Worm (Caenorhabditis elegans): ENCODE results near the gene K01A2.4.

K01A2.4 gene

DNA sequence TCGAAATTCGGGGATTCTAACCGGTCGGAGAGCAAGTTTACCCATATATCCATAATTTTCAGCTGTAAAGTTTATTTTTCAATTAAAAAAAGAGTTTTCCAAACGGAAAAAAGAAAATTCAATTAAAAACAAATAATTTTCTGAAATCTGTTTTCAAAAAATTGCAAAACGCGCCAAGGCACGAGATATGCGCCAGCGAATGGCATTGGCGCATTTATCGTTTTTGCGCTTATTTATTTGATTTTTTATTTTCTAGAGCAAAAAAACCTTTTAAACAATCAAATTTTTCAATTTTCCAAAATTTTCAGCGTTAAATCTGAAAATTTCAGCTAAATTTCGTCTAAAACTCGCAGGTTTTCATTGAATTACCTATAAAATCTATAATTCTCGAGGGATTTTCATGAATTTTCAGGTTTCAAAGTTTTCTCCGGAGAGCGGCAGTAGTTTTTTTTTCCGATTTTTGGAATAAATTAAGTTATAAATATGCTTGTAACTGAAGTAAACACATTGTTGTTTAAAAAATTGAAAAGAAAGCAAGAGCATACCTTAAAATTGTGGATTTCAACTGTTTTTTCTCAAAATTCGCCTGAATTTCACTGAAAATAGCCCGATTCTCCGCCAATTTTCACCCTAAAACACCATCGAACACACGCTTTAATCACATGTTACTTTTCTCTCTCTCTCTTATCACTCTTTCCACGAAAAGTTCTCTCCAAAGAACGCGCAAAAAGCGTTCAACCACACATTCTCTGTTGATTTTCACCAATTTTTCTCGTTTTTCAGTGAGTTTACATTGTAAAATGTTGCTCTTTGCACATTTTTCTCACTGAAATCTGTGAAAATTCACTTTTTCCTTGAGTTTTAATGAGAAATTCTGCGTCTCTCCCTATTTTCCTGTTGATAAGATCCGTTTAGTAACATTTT, 21.4 kb upstream of the K01A2.4 start, which contains the start of gene B0432.10 (continued):
- TF ChIP-seq lin-11 (tag; optimal IDR thresholded peaks at IDR 0.05) (peak; percentile 63), lsy-2 (tag; optimal IDR thresholded peaks at IDR 0.05) (peak; percentile 81 to 92), ceh-16 (tag; optimal IDR thresholded peaks at IDR 0.05) (peak; percentile 19), crh-2 (tag; optimal IDR thresholded peaks at IDR 0.05) (peak; percentile 81), nhr-11 (tag; optimal IDR thresholded peaks at IDR 0.05) (no peak), mbf-1 (tag; optimal IDR thresholded peaks at IDR 0.05) (no peak), alr-1 (tag; optimal IDR thresholded peaks at IDR 0.05) (no peak), nhr-10 (tag; optimal IDR thresholded peaks at IDR 0.05) (no peak), ztf-4 (tag; optimal IDR thresholded peaks at IDR 0.05) (no peak), ceh-82 (tag; optimal IDR thresholded peaks at IDR 0.05) (no peak), nhr-23 (tag; optimal IDR thresholded peaks at IDR 0.05) (no peak), sma-9 (GFP tag; optimal IDR thresholded peaks at IDR 0.05) (peak; percentile 75), sma-9 (tag; optimal IDR thresholded peaks at IDR 0.05) (no peak), F13H6.1 (tag; optimal IDR thresholded peaks at IDR 0.05) (peak; percentile 74), nhr-129 (tag; optimal IDR thresholded peaks at IDR 0.05) (peak; percentile 58), lin-13 (GFP tag; optimal IDR thresholded peaks at IDR 0.05) (peak; percentile 87), skn-1 (tag; optimal IDR thresholded peaks at IDR 0.05) (no peak), nhr-6 (tag; optimal IDR thresholded peaks at IDR 0.05) (peak; percentile 78), ztf-1 (GFP tag; conservative IDR thresholded peaks at IDR 0.05) (no peak), zag-1 (tag; optimal IDR thresholded peaks at IDR 0.05) (peak; percentile 17), unc-55 (GFP tag; optimal IDR thresholded peaks at IDR 0.05) (peak; percentile 96), mab-5 (tag; optimal IDR thresholded peaks at IDR 0.05) (peak; percentile 71)

DNA sequence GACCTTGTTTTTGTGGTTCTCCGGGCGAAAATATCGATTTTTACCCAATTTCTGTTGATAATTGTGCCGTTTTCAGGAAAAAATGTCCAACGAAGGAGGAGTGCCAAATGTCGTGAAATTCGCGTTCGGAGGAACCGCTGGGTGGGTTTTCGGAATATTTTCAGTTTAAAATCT, 20.8 kb upstream of the K01A2.4 start, which contains the start of gene misc-1:
misc-1 (plus strand) TSS at position 75 of the 174 bp plus-strand sequence.
- TF ChIP-seq sem-4 (tag; optimal IDR thresholded peaks at IDR 0.05), result no peak
- TF ChIP-seq unc-62 (GFP tag; optimal IDR thresholded peaks at IDR 0.05), result no peak
- no peak for TF ChIP-seq ztf-11 (tag; optimal IDR thresholded peaks at IDR 0.05)
- no peak for TF ChIP-seq nhr-21 (tag; optimal IDR thresholded peaks at IDR 0.05)
- TF ChIP-seq lsy-2 (tag; optimal IDR thresholded peaks at IDR 0.05), result no peak
- no peak for TF ChIP-seq egl-27 (tag; optimal IDR thresholded peaks at IDR 0.05)
- no peak for TF ChIP-seq sma-9 (GFP tag; optimal IDR thresholded peaks at IDR 0.05)
- no peak for TF ChIP-seq sma-9 (tag; optimal IDR thresholded peaks at IDR 0.05)
- no peak for TF ChIP-seq unc-55 (GFP tag; optimal IDR thresholded peaks at IDR 0.05)
- no peak for TF ChIP-seq F13H6.1 (tag; optimal IDR thresholded peaks at IDR 0.05)
- TF ChIP-seq skn-1 (tag; optimal IDR thresholded peaks at IDR 0.05), result no peak
- no peak for TF ChIP-seq mdl-1 (tag; optimal IDR thresholded peaks at IDR 0.05)

DNA sequence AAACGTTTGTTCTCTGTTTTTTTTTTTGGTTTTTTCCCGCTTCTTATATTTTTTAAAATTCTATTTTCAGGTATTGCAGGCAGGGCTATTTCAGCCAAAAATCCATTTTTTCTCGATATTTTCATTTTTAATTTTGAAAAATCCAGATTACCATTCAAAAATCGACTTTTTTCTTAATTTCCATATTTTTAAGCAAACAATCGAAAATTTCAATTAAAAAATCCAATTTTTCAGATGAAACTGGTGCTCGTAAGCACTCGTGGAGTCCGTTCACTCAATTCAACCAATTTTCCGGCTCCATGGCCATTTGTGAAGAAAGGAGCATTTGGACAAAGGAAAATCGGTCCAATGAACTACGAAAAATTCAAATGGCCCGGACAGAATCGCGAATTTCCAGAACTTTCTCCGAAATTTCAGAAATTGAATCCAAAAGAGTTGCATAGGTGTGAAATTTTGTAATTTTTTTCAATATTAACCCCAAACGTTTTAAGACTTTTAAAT, 18.5 kb upstream of the K01A2.4 start, which contains the start of gene mrpl-41:
mrpl-41 (plus strand) TSS at position 235 of the 501 bp plus-strand sequence.
- peak; percentile 12 for TF ChIP-seq Y55F3AM.14 (GFP tag; optimal IDR thresholded peaks at IDR 0.05)
- TF ChIP-seq nhr-77 (tag; optimal IDR thresholded peaks at IDR 0.05), result no peak

DNA sequence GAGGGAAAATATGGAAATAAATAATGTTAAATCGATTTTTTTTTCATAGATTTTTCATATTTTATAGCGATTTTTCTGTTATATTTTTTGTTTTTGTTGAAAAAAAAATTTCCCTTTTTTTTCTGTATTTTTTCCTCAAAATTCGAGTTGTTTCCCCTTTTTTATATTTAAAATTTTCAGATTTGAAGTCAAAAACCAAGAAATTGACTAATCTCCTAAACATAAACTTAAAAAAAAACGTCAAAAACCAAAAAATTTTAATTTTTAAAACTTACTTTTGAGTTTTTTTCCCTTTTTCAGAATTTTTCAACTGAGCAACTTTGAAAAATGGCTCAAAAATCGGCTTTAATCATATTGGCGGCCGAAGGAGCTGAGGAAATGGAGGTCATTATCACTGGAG, 17.0 kb upstream of the K01A2.4 start, which contains the start of gene djr-1.1:
djr-1.1 (plus strand) TSS at position 301 of the 400 bp plus-strand sequence.
- no peak for TF ChIP-seq nhr-77 (tag; optimal IDR thresholded peaks at IDR 0.05)
- TF ChIP-seq unc-39 (tag; optimal IDR thresholded peaks at IDR 0.05), result no peak
- TF ChIP-seq F13H6.1 (tag; optimal IDR thresholded peaks at IDR 0.05), result no peak
- no peak for TF ChIP-seq blmp-1 (tag; optimal IDR thresholded peaks at IDR 0.05; ENCODE audit: insufficient read depth)
- no peak for TF ChIP-seq R02D3.7 (tag; optimal IDR thresholded peaks at IDR 0.05)
- TF ChIP-seq elt-3 (tag; optimal IDR thresholded peaks at IDR 0.05), result no peak
- no peak for TF ChIP-seq nhr-237 (tag; optimal IDR thresholded peaks at IDR 0.05)
- no peak for TF ChIP-seq nhr-12 (tag; optimal IDR thresholded peaks at IDR 0.05)

All from whole organism, L2 larva.